Fruit fly (Drosophila melanogaster): ENCODE measurements around the gene CG8813.
A peak's percentile ranks its signal among the peaks of the same experiment; 100 is the strongest.

The CG8813 gene

dm6 chr2L:2885503-2886225 is 16.2 kb downstream of the CG8813 start, which contains the start of the genes NTPase and lilli (continued):
- TF ChIP-seq CG32006 (GFP tag; optimal IDR thresholded peaks at IDR 0.05) (no peak), CG1621 (tag; optimal IDR thresholded peaks at IDR 0.05) (no peak), pdm3 (GFP tag; optimal IDR thresholded peaks at IDR 0.05) (peak; percentile 57), Gug (GFP tag; IDR thresholded peaks at IDR 0.05) (no peak), CG6276 (GFP tag; optimal IDR thresholded peaks at IDR 0.05) (no peak), Hr39 (GFP tag; optimal IDR thresholded peaks at IDR 0.05) (peak; percentile 67), CG6792 (GFP tag; optimal IDR thresholded peaks at IDR 0.05) (peak; percentile 35), CG8632 (GFP tag; optimal IDR thresholded peaks at IDR 0.05) (peak; percentile 3), Eip75B (GFP tag; optimal IDR thresholded peaks at IDR 0.05) (peak; percentile 32), CG16779 (tag; optimal IDR thresholded peaks at IDR 0.05) (peak; percentile 19), Sox14 (GFP tag; optimal IDR thresholded peaks at IDR 0.05) (peak; percentile 10), acj6 (GFP tag; optimal IDR thresholded peaks at IDR 0.05) (peak; percentile 62), vri (GFP tag; optimal IDR thresholded peaks at IDR 0.05) (peak; percentile 8), CG6854 (GFP tag; optimal IDR thresholded peaks at IDR 0.05) (no peak), spab (GFP tag; optimal IDR thresholded peaks at IDR 0.05) (no peak), CG9139 (GFP tag; optimal IDR thresholded peaks at IDR 0.05) (no peak), salr (GFP tag; optimal IDR thresholded peaks at IDR 0.05) (peak in 1 of 2 experiments; percentile 64), Smox (GFP tag; optimal IDR thresholded peaks at IDR 0.05) (peak; percentile 63)

- TF ChIP-seq CG9139 (GFP tag; optimal IDR thresholded peaks at IDR 0.05) (no peak), CG10669 (GFP tag; optimal IDR thresholded peaks at IDR 0.05) (no peak), Hr39 (GFP tag; optimal IDR thresholded peaks at IDR 0.05) (no peak), svp (GFP tag) (peak; percentile 28), CG6854 (GFP tag; optimal IDR thresholded peaks at IDR 0.05) (no peak), achi (GFP tag; optimal IDR thresholded peaks at IDR 0.05) (no peak), Blimp-1 (GFP tag; optimal IDR thresholded peaks at IDR 0.05) (no peak), CG16779 (tag; optimal IDR thresholded peaks at IDR 0.05) (no peak)
These were observed 16.7 kb downstream of the CG8813 start for dm6 chr2L:2886226-2886569.

dm6 chr2L:2886613-2887537 is 17.4 kb downstream of the CG8813 start:
- TF ChIP-seq vri (GFP tag; optimal IDR thresholded peaks at IDR 0.05) (peak; percentile 23), fd85E (GFP tag; optimal IDR thresholded peaks at IDR 0.05) (no peak), cyc (GFP tag; optimal IDR thresholded peaks at IDR 0.05) (no peak), CG34406 (GFP tag; optimal IDR thresholded peaks at IDR 0.05) (no peak), spab (GFP tag; optimal IDR thresholded peaks at IDR 0.05) (peak; percentile 25), Ets96B (tag; optimal IDR thresholded peaks at IDR 0.05) (peak; percentile 19), CG1621 (tag; optimal IDR thresholded peaks at IDR 0.05) (peak; percentile 24), Sox14 (GFP tag; optimal IDR thresholded peaks at IDR 0.05) (no peak), esn (GFP tag; optimal IDR thresholded peaks at IDR 0.05) (no peak), CG6276 (GFP tag; optimal IDR thresholded peaks at IDR 0.05) (peak; percentile 44), CG6854 (GFP tag; optimal IDR thresholded peaks at IDR 0.05) (peak; percentile 47), fd59A (GFP tag; optimal IDR thresholded peaks at IDR 0.05) (no peak), ss (GFP tag; optimal IDR thresholded peaks at IDR 0.05) (peak; percentile 67 to 78), CG10669 (GFP tag; optimal IDR thresholded peaks at IDR 0.05) (peak; percentile 14), CG6808 (GFP tag; optimal IDR thresholded peaks at IDR 0.05) (peak; percentile 65), net (GFP tag; optimal IDR thresholded peaks at IDR 0.05) (peak; percentile 17), dsx (GFP tag; optimal IDR thresholded peaks at IDR 0.05; ENCODE audit: poor library complexity, severe bottlenecking) (peak; percentile 62), CG4318 (GFP tag; optimal IDR thresholded peaks at IDR 0.05) (no peak), Hr39 (GFP tag; optimal IDR thresholded peaks at IDR 0.05) (no peak), CG6792 (GFP tag; optimal IDR thresholded peaks at IDR 0.05) (no peak), Ets21C (GFP tag; optimal IDR thresholded peaks at IDR 0.05) (no peak), CG9139 (GFP tag; optimal IDR thresholded peaks at IDR 0.05) (peak; percentile 30), CG16779 (tag; optimal IDR thresholded peaks at IDR 0.05) (no peak), Eip78C (GFP tag) (peak; percentile 83), CG31627 (GFP tag; optimal IDR thresholded peaks at IDR 0.05) (no peak), CG8632 (GFP tag; optimal IDR thresholded peaks at IDR 0.05) (no peak), Eip93F (GFP tag; optimal IDR thresholded peaks at IDR 0.05) (peak; percentile 13), Sox102F (GFP tag; optimal IDR thresholded peaks at IDR 0.05) (peak; percentile 41), CG15336 (GFP tag; IDR thresholded peaks at IDR 0.05) (peak; percentile 52; the same call in 1 of the 2 replicates), CG3032 (tag; optimal IDR thresholded peaks at IDR 0.05) (peak; percentile 27), eg (GFP tag; IDR thresholded peaks at IDR 0.05) (peak; percentile 58; the same call in 2 of the 3 replicates), Sox15 (GFP tag; optimal IDR thresholded peaks at IDR 0.05) (no peak)

Data from whole organism, prepupa.